Worm (Caenorhabditis elegans) whole organism, L2 larva: ENCODE data around the gene sel-1.

Experiments
- F13H6.1 ChIP-seq: sonication (generic microtip); optimal IDR thresholded peaks from 2 replicates; lab custom pipeline; 2016; ENCODE audit warnings: missing genetic modification characterization, missing compliant biosample characterization
- ama-1 ChIP-seq: fragments of 150-350 bp; optimal IDR thresholded peaks from 2 replicates; lab custom pipeline; 2018; ENCODE audit warnings: inconsistent platforms
- crh-2 ChIP-seq: sonication (generic microtip); optimal IDR thresholded peaks from 2 replicates; lab custom pipeline; 2017; ENCODE audit warnings: missing biosample characterization, missing genetic modification characterization
- dmd-4 ChIP-seq: sonication (generic microtip); optimal IDR thresholded peaks from 2 replicates; lab custom pipeline; 2017; ENCODE audit warnings: missing biosample characterization, missing genetic modification characterization
- elt-3 ChIP-seq: sonication (generic microtip); optimal IDR thresholded peaks from 2 replicates; lab custom pipeline; 2017; ENCODE audit warnings: missing biosample characterization, missing genetic modification characterization
- fos-1 ChIP-seq: fragments of 150-350 bp; optimal IDR thresholded peaks from 2 replicates; lab custom pipeline; 2014; ENCODE audit warnings: missing biosample characterization, missing genetic modification characterization
- nhr-237 ChIP-seq: fragments of 150-350 bp; optimal IDR thresholded peaks from 2 replicates; lab custom pipeline; 2014; ENCODE audit warnings: missing biosample characterization, missing genetic modification characterization
- nhr-25 ChIP-seq: fragments of 150-350 bp; sonication (generic microtip); optimal IDR thresholded peaks from 3 replicates; lab custom pipeline; 2014; ENCODE audit warnings: missing biosample characterization, missing genetic modification characterization
- nhr-6 ChIP-seq: fragments of 150-350 bp; optimal IDR thresholded peaks from 2 replicates; lab custom pipeline; 2014; ENCODE audit warnings: missing biosample characterization, missing genetic modification characterization
- nhr-77 ChIP-seq: fragments of 150-350 bp; optimal IDR thresholded peaks from 2 replicates; lab custom pipeline; 2014; ENCODE audit warnings: missing biosample characterization, missing genetic modification characterization
- unc-55 ChIP-seq: fragments of 150-350 bp; sonication (generic microtip); optimal IDR thresholded peaks from 3 replicates; lab custom pipeline; 2014; ENCODE audit warnings: missing biosample characterization, missing genetic modification reagents, missing genetic modification characterization
- ztf-11 ChIP-seq: sonication (generic microtip); optimal IDR thresholded peaks from 2 replicates; lab custom pipeline; 2017; ENCODE audit warnings: missing biosample characterization, missing genetic modification characterization

DNA sequence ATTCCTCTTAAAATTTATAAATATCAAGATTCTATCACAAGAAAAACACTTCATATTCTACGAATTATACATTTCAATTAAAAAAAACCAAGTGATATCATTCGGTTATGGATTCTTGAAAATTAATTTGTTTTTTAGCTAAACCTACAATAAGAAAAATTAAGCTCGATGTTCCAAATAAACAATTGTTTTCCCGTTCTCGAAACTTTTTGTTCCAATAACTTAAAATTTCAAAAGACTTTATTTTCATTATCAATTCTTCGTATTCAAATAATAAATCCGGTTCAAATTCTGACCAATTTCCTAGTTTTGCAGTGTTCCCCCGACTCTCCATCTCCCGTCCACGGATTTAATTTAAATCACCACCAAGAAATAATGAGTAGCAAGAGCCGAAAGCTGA is 18.8 kb downstream of the sel-1 start, which contains the start of gene E02A10.3:
- TF ChIP-seq nhr-237 = no peak
- no peak for TF ChIP-seq nhr-6
- no peak for TF ChIP-seq nhr-77 (tag; lab: Kevin White, UChicago)
- TF ChIP-seq crh-2 = no peak
- TF ChIP-seq fos-1 (tag; lab: Kevin White, UChicago) = no peak
- TF ChIP-seq ama-1 = no peak
- TF ChIP-seq unc-55 (GFP tag; lab: Kevin White, UChicago) = no peak
- TF ChIP-seq ztf-11 (tag; lab: Kevin White, UChicago) = no peak
- no peak for TF ChIP-seq F13H6.1 (tag; lab: Kevin White, UChicago)
- no peak for TF ChIP-seq dmd-4 (tag; lab: Kevin White, UChicago)
- no peak for TF ChIP-seq nhr-25
- no peak for TF ChIP-seq elt-3 (tag; lab: Kevin White, UChicago)
